Worm (Caenorhabditis elegans) whole organism, L2 larva: Measurements from ENCODE around the gene dct-7.

ENCODE experiments used
- ZK546.5 ChIP-seq: sonication (generic microtip); optimal IDR thresholded peaks from 2 replicates; lab custom pipeline; 2017; ENCODE audit warnings: missing biosample characterization, missing genetic modification characterization
- ama-1 ChIP-seq: fragments of 150-350 bp; optimal IDR thresholded peaks from 2 replicates; lab custom pipeline; 2018; ENCODE audit warnings: inconsistent platforms
- blmp-1 ChIP-seq: sonication (generic microtip); optimal IDR thresholded peaks from 2 replicates; lab custom pipeline; 2017; ENCODE audit warnings: missing genetic modification characterization, mild to moderate bottlenecking, missing compliant biosample characterization, antibody characterized with exemption, moderate library complexity; ENCODE audit not compliant: insufficient read depth
- crh-2 ChIP-seq: sonication (generic microtip); optimal IDR thresholded peaks from 2 replicates; lab custom pipeline; 2017; ENCODE audit warnings: missing biosample characterization, missing genetic modification characterization
- elt-1 ChIP-seq: fragments of 150-350 bp; optimal IDR thresholded peaks from 2 replicates; lab custom pipeline; 2014; ENCODE audit warnings: missing biosample characterization, missing genetic modification characterization
- lin-39 ChIP-seq: fragments of 150-350 bp; optimal IDR thresholded peaks from 2 replicates; lab custom pipeline; 2014; ENCODE audit warnings: missing biosample characterization, missing genetic modification reagents, missing genetic modification characterization
- nhr-129 ChIP-seq: fragments of 150-350 bp; optimal IDR thresholded peaks from 2 replicates; lab custom pipeline; 2014; ENCODE audit warnings: missing biosample characterization, missing genetic modification characterization
- nhr-237 ChIP-seq: fragments of 150-350 bp; optimal IDR thresholded peaks from 2 replicates; lab custom pipeline; 2014; ENCODE audit warnings: missing biosample characterization, missing genetic modification characterization
- skn-1 ChIP-seq: sonication (generic microtip); optimal IDR thresholded peaks from 2 replicates; lab custom pipeline; 2017; ENCODE audit warnings: missing biosample characterization, missing genetic modification characterization

- TF ChIP-seq ama-1 (lab: Kevin White, UChicago) = no peak
- no peak for TF ChIP-seq ZK546.5 (tag; lab: Kevin White, UChicago)
- no peak for TF ChIP-seq nhr-129 (tag; lab: Kevin White, UChicago)
- no peak for TF ChIP-seq crh-2 (tag; lab: Kevin White, UChicago)
- no peak for TF ChIP-seq skn-1 (tag; lab: Kevin White, UChicago)
- TF ChIP-seq elt-1 (tag; lab: Kevin White, UChicago) = no peak
- no peak for TF ChIP-seq lin-39 (tag; lab: Kevin White, UChicago)
- no peak for TF ChIP-seq blmp-1 (tag; lab: Kevin White, UChicago)
- no peak for TF ChIP-seq nhr-237
Observed at ce11 chrIV:4288332-4288731, 2.0 kb downstream of the dct-7 start, which contains the start of gene srv-4.
